Fruit fly (Drosophila melanogaster) whole organism, adult: ENCODE measurements around the gene enc.

ENCODE experiments used
- CG11617 ChIP-seq: fragments of 200-800 bp; sonication (Bioruptor generic); optimal IDR thresholded peaks from 2 replicates; lab custom pipeline; 2017; ENCODE audit warnings: mild to moderate bottlenecking, missing biosample characterization, missing genetic modification reagents, missing genetic modification characterization
- CG12768 ChIP-seq: fragments of 200-800 bp; sonication (Bioruptor generic); optimal IDR thresholded peaks from 2 replicates; lab custom pipeline; 2017; ENCODE audit warnings: missing biosample characterization, missing genetic modification characterization, mild to moderate bottlenecking, moderate library complexity, missing genetic modification reagents
- CG14711 ChIP-seq: fragments of 200-800 bp; sonication (Bioruptor generic); optimal IDR thresholded peaks from 2 replicates; lab custom pipeline; 2018; ENCODE audit warnings: missing biosample characterization, mild to moderate bottlenecking, missing genetic modification characterization, moderate library complexity
- CG1620 ChIP-seq: fragments of 200-800 bp; sonication (Bioruptor generic); optimal IDR thresholded peaks from 2 replicates; lab custom pipeline; 2016; ENCODE audit warnings: missing biosample characterization, missing genetic modification characterization
- CG33017 ChIP-seq: fragments of 200-800 bp; sonication (Bioruptor generic); optimal IDR thresholded peaks from 2 replicates; lab custom pipeline; 2018; ENCODE audit warnings: missing biosample characterization, mild to moderate bottlenecking, missing genetic modification characterization, moderate library complexity
- CG5204 ChIP-seq: fragments of 200-800 bp; sonication (Bioruptor generic); optimal IDR thresholded peaks from 2 replicates; lab custom pipeline; 2016; ENCODE audit warnings: missing biosample characterization, missing genetic modification characterization
- CG7045 ChIP-seq: fragments of 200-800 bp; sonication (Bioruptor generic); optimal IDR thresholded peaks from 2 replicates; lab custom pipeline; 2017; ENCODE audit warnings: missing biosample characterization, mild to moderate bottlenecking, missing genetic modification characterization
- CG7101 ChIP-seq: fragments of 200-800 bp; sonication (Bioruptor generic); optimal IDR thresholded peaks from 2 replicates; lab custom pipeline; 2018; ENCODE audit warnings: missing biosample characterization, mild to moderate bottlenecking, missing genetic modification characterization, moderate library complexity
- Clk ChIP-seq: fragments of 200-800 bp; sonication (Bioruptor generic); optimal IDR thresholded peaks from 2 replicates; lab custom pipeline; 2017; ENCODE audit warnings: missing biosample characterization, missing genetic modification characterization
- Crg-1 ChIP-seq: fragments of 200-800 bp; sonication (Bioruptor generic); optimal IDR thresholded peaks from 2 replicates; lab custom pipeline; 2016; ENCODE audit warnings: missing biosample characterization, missing genetic modification characterization
- Hr96 ChIP-seq: fragments of 200-800 bp; sonication (Bioruptor generic); optimal IDR thresholded peaks from 2 replicates; lab custom pipeline; 2016; ENCODE audit warnings: missing biosample characterization, missing genetic modification characterization
- Mnt ChIP-seq: fragments of 200-800 bp; sonication (Bioruptor generic); optimal IDR thresholded peaks from 2 replicates; lab custom pipeline; 2016; ENCODE audit warnings: missing biosample characterization, mild to moderate bottlenecking, missing genetic modification characterization
- bab1 ChIP-seq: fragments of 200-800 bp; sonication (Bioruptor generic); optimal IDR thresholded peaks from 3 replicates; lab custom pipeline; 2019; ENCODE audit warnings: missing biosample characterization, mild to moderate bottlenecking, missing genetic modification characterization, moderate library complexity
- cic ChIP-seq: fragments of 200-800 bp; sonication (Bioruptor generic); optimal IDR thresholded peaks from 2 replicates; lab custom pipeline; 2017; ENCODE audit warnings: missing biosample characterization, mild to moderate bottlenecking, missing genetic modification characterization, moderate library complexity
- cnc ChIP-seq, 2 experiments: fragments of >200 bp; optimal IDR thresholded peaks; 2 replicates each; lab custom pipeline; 2017
- kay ChIP-seq: fragments of 200-800 bp; sonication (Bioruptor generic); peaks from one replicate; lab custom pipeline; 2016; ENCODE audit warnings: missing biosample characterization, missing genetic modification characterization, borderline replicate concordance
- ovo ChIP-seq: fragments of 200-800 bp; sonication (Bioruptor generic); optimal IDR thresholded peaks from 2 replicates; lab custom pipeline; 2016; ENCODE audit warnings: missing biosample characterization, missing genetic modification characterization
- pad ChIP-seq: fragments of 200-800 bp; sonication (Bioruptor generic); optimal IDR thresholded peaks from 3 replicates; lab custom pipeline; 2017; ENCODE audit warnings: missing biosample characterization, missing genetic modification characterization, mild to moderate bottlenecking, moderate library complexity, missing genetic modification reagents
- tj ChIP-seq: fragments of 200-800 bp; sonication (Bioruptor generic); optimal IDR thresholded peaks from 3 replicates; lab custom pipeline; 2017; ENCODE audit warnings: missing biosample characterization, mild to moderate bottlenecking, missing genetic modification characterization, moderate library complexity
- toe ChIP-seq: fragments of 200-800 bp; sonication (Bioruptor generic); optimal IDR thresholded peaks from 2 replicates; lab custom pipeline; 2016; ENCODE audit warnings: missing biosample characterization, missing genetic modification characterization

enc gene

DNA sequence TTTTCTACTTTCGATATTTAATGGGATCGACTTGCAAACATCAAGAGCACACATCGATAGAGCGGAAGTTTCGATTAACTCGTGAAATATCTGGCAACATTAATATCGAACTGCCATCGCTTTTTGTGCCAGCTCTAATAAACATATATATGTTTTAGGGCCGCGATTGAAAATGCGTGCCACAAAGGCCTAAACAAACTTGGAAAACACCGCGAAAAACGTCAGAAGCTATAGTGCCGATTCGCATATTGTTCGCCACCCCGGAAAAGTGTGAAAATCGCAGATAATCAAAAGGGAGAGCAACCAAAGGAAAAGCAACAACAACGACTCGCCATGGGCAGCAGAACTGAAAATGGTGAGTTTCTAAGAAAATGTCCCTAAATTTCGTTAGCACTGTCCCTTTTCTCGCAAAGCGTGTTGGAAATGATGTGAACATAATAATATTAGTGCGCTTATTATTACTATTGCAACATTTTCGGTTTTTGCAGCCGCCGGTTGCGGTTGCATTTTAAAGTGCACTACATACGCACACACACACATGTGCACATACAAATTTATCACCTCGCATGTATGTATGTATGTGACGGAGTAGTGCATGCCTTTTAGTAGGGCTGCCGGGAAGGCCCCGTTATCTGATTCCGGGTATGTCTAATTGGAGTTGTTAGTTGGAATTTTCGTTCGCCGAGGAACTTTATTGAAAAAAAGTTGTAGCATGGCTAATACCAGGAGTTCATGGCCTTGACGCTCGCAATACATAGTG is at the start of gene enc:
Gene enc, plus strand, starts transcription at position 114 of the 760 bp plus-strand sequence.
- TF ChIP-seq CG1620 (GFP tag; lab: Kevin White, UChicago) (peak; percentile 1), kay (no peak), Mnt (GFP tag; lab: Kevin White, UChicago) (peak; percentile 19), tj (no peak), CG11617 (GFP tag; lab: Kevin White, UChicago) (peak; percentile 32), toe (peak; percentile 32)

DNA sequence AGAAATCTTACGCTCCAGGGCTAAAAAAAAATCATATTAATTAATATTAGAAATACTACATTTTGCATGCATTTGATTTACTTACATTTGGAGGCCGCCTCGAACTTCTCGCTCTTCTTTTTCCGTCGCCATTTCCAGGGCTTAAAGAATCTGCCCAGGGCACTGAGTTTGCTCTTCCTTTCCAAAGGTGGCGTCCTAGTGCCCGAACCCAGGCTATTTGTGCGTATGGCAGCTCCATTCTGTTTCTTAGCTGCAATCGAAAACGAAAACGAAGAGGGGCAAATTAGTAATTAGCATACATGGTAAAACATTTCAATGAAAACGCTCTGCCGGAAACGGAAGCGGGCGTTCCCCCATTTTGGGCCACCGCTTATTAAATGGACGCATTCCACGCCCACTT is 49.3 kb upstream of the enc start:
- TF ChIP-seq bab1 (no peak), cnc (optimal IDR thresholded peaks at IDR 0.05; lab: Kevin White, UChicago) (no peak), Mnt (GFP tag; lab: Kevin White, UChicago) (no peak), CG1620 (GFP tag; lab: Kevin White, UChicago) (no peak), cic (GFP tag; lab: Kevin White, UChicago) (no peak), Hr96 (GFP tag; lab: Kevin White, UChicago) (no peak), tj (no peak), CG33017 (tag; lab: Kevin White, UChicago) (no peak), CG14711 (tag; lab: Kevin White, UChicago) (no peak), ovo (no peak), CG11617 (GFP tag; lab: Kevin White, UChicago) (no peak), Crg-1 (GFP tag; lab: Kevin White, UChicago) (no peak), CG7045 (GFP tag; lab: Kevin White, UChicago) (no peak), CG12768 (GFP tag; lab: Kevin White, UChicago) (no peak), kay (no peak), CG7101 (tag; lab: Kevin White, UChicago) (no peak)

DNA sequence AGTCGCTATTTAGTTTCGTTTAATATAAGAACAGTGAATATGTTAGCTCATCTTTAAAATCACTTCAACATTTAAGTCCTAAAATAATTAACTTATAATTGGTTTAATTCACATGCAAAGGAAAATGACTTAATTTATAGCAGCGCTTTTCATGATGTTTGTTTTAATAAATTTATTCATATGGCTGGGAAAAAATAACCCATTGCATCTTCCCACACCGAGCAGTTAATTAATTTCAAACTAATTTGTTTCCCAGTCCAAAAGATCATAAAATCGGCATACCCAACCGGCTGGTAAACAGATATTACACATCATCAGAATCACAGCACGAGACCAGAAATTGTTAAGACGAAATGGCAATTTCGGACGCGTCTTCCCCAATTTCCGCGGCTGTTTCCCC is 47.7 kb upstream of the enc start:
- no peak for TF ChIP-seq CG12768 (GFP tag; lab: Kevin White, UChicago)

DNA sequence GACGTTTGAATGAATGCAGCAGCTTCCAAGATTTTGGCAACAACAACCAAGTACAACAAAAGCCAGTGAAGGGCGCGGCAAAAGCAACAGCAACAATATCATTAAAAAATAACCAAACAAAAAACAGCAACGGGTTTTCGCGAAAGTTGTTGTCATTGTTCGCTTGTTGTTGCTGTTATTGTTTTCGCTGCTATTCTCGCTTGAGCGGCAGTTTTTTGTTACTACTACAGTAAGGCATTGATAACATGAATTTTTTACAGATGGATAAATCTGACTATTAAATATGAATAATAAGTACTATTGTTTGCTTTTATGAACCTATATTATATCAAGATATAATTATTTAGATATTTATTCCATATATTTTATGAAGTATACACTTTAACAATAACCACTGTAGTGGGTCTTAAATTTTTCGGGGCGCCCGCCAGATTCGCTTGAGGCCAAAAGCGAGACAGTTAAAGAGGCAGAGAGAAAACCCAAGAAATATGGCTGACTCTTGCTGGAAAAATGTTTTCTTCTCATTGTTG is 47.0 kb upstream of the enc start:
- TF ChIP-seq Crg-1 (GFP tag; lab: Kevin White, UChicago) = no peak
- TF ChIP-seq CG7101 (tag; lab: Kevin White, UChicago) = peak; percentile 84
- TF ChIP-seq CG14711 (tag; lab: Kevin White, UChicago) = peak; percentile 64
- TF ChIP-seq CG7045 (GFP tag; lab: Kevin White, UChicago) = no peak
- TF ChIP-seq Clk (GFP tag; lab: Kevin White, UChicago) = no peak
- TF ChIP-seq ovo = peak; percentile 3
- no peak for TF ChIP-seq CG5204 (GFP tag; lab: Kevin White, UChicago)
- no peak for TF ChIP-seq CG1620 (GFP tag; lab: Kevin White, UChicago)
- TF ChIP-seq bab1 = peak; percentile 91
- no peak for TF ChIP-seq cnc (optimal IDR thresholded peaks at IDR 0.05; lab: Kevin White, UChicago)
- TF ChIP-seq cic (GFP tag; lab: Kevin White, UChicago) = peak; percentile 3
- peak; percentile 26 for TF ChIP-seq pad (GFP tag; lab: Kevin White, UChicago)
- TF ChIP-seq CG12768 (GFP tag; lab: Kevin White, UChicago) = no peak
- peak; percentile 89 for TF ChIP-seq tj
- TF ChIP-seq CG11617 (GFP tag; lab: Kevin White, UChicago) = peak; percentile 8
- TF ChIP-seq CG33017 (tag; lab: Kevin White, UChicago) = peak; percentile 77

DNA sequence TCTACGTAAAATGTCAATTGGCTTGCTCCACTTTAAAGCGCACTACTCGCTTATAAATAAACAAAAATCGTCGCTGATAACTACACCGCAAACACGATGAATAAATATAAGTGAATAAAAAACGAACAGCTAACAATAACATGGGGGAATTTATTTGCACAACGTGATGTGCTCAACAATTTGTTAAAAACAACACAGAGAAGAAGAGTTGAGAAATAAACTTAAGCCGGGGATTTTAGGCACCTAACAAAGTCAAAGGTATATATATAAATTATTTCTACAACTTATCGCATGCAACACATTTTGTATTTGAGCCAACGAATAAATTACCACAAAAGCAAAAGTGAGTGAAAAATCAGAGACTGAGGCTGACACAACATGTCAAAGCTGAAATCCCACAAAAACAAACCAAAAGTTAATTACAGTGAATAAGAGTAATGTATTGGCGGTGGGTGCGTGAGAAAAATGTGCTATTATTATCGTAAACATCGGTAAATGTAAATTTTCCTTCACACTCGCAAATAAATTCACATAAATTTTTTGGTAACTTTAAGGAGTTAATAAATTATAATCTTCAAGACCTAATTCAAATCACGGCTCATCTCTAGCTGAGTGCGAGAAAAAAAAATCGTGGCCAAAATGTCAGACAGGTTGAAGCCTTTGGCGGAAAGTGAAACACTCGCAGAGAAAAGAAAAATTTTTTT is 46.0 kb upstream of the enc start:
- TF ChIP-seq pad (GFP tag; lab: Kevin White, UChicago) (peak; percentile 18), bab1 (no peak), cic (GFP tag; lab: Kevin White, UChicago) (peak; percentile 58), Mnt (GFP tag; lab: Kevin White, UChicago) (no peak), Hr96 (GFP tag; lab: Kevin White, UChicago) (peak; percentile 42), CG7045 (GFP tag; lab: Kevin White, UChicago) (peak; percentile 64), kay (peak; percentile 85), CG12768 (GFP tag; lab: Kevin White, UChicago) (peak; percentile 59), CG14711 (tag; lab: Kevin White, UChicago) (peak; percentile 9)

DNA sequence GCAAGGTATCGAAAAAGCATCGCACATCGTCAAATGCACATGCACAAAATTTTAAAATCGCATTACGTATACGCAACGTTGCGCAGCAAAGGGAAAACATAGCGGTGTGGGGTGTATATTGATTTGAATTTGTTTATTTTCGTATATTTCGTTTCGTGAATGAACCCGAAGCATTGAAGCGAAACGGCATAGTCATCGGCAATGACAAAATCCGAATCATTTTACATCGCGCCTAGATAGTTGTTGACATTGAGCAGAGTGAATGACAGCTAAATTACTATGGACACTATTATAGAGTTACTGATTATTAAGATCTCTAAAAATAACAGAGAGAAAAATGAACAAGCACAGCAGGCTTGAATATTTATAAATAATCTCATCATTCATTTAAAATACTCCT is 45.2 kb upstream of the enc start:
- TF ChIP-seq tj = no peak
- TF ChIP-seq cnc (optimal IDR thresholded peaks at IDR 0.05; lab: Kevin White, UChicago) = peak in 1 of 2 experiments; percentile 56
- TF ChIP-seq Clk (GFP tag; lab: Kevin White, UChicago) = no peak
- TF ChIP-seq Mnt (GFP tag; lab: Kevin White, UChicago) = no peak
- peak; percentile 26 for TF ChIP-seq cic (GFP tag; lab: Kevin White, UChicago)
- no peak for TF ChIP-seq CG12768 (GFP tag; lab: Kevin White, UChicago)
